Fruit fly (Drosophila melanogaster) whole organism, embryonic: ENCODE measurements around the gene Dup99B.

Experiments
- Atf6 ChIP-seq: fragments of 200-800 bp; sonication (Bioruptor generic); IDR thresholded peaks from 2 replicates; pipeline ENCODE4 v1.3.6; 2022; ENCODE audit warnings: missing biosample characterization, missing genetic modification characterization
- Awh ChIP-seq: fragments of 200-800 bp; sonication (Bioruptor generic); IDR thresholded peaks from 2 replicates; pipeline ENCODE4, ENCODE4 v1.3.6; 2022; ENCODE audit warnings: missing biosample characterization, missing genetic modification characterization
- CG10147 ChIP-seq: fragments of 200-800 bp; sonication (Bioruptor generic); optimal IDR thresholded peaks from 2 replicates; lab custom pipeline; 2019; ENCODE audit warnings: missing biosample characterization, mild to moderate bottlenecking, missing genetic modification characterization, moderate library complexity
- CG10209 ChIP-seq: fragments of 200-800 bp; sonication (Bioruptor generic); optimal IDR thresholded peaks from 3 replicates; lab custom pipeline; 2017; ENCODE audit warnings: missing biosample characterization, mild to moderate bottlenecking, missing genetic modification characterization, missing genetic modification reagents
- CG10267 ChIP-seq: fragments of 200-800 bp; sonication (Bioruptor generic); optimal IDR thresholded peaks from 2 replicates; lab custom pipeline; 2018; ENCODE audit warnings: missing biosample characterization, mild to moderate bottlenecking, missing genetic modification characterization, moderate library complexity
- CG11085 ChIP-seq: fragments of 200-800 bp; sonication (Bioruptor generic); IDR thresholded peaks from 2 replicates; pipeline ENCODE4 v1.3.6; 2022; ENCODE audit warnings: missing biosample characterization, missing genetic modification characterization
- CG11247 ChIP-seq: fragments of 200-800 bp; sonication (Bioruptor generic); IDR thresholded peaks from 2 replicates; pipeline ENCODE4 v1.3.6; 2022; ENCODE audit warnings: missing biosample characterization, missing genetic modification characterization
- CG11560 ChIP-seq: fragments of 200-800 bp; sonication (Bioruptor generic); IDR thresholded peaks from 3 replicates; pipeline ENCODE4 v1.3.6; 2022; ENCODE audit warnings: missing biosample characterization, missing genetic modification characterization
- CG11695 ChIP-seq: fragments of 200-800 bp; sonication (Bioruptor generic); IDR thresholded peaks from 3 replicates; pipeline ENCODE4 v1.3.6; 2022; ENCODE audit warnings: missing biosample characterization, missing genetic modification characterization
- CG12942 ChIP-seq: fragments of 200-800 bp; sonication (Bioruptor generic); optimal IDR thresholded peaks from 3 replicates; lab custom pipeline; 2016; ENCODE audit warnings: missing biosample characterization, missing genetic modification characterization
- CG14441 ChIP-seq: fragments of 200-800 bp; sonication (Bioruptor generic); IDR thresholded peaks from 2 replicates; pipeline ENCODE4 v1.3.6; 2022; ENCODE audit warnings: missing biosample characterization, missing genetic modification characterization
- CG1603 ChIP-seq: fragments of 200-800 bp; sonication (Bioruptor generic); optimal IDR thresholded peaks from 2 replicates; lab custom pipeline; 2019; ENCODE audit warnings: missing biosample characterization, mild to moderate bottlenecking, missing genetic modification characterization, moderate library complexity
- CG18262 ChIP-seq: fragments of 200-800 bp; optimal IDR thresholded peaks from 3 replicates; lab custom pipeline; 2019; ENCODE audit warnings: missing biosample characterization, mild to moderate bottlenecking, missing genetic modification characterization, moderate library complexity
- CG2875 ChIP-seq: fragments of 200-800 bp; sonication (Bioruptor generic); optimal IDR thresholded peaks from 2 replicates; lab custom pipeline; 2017; ENCODE audit warnings: missing biosample characterization, mild to moderate bottlenecking, missing genetic modification characterization, missing genetic modification reagents
- CG2889 ChIP-seq: fragments of 200-800 bp; sonication (Bioruptor generic); IDR thresholded peaks from 3 replicates; pipeline ENCODE4 v1.3.6; 2022; ENCODE audit warnings: missing biosample characterization, missing genetic modification characterization
- CG3726 ChIP-seq: fragments of 200-800 bp; sonication (Bioruptor generic); IDR thresholded peaks from 3 replicates; pipeline ENCODE4, ENCODE4 v1.3.6; 2022; ENCODE audit warnings: missing biosample characterization, missing genetic modification characterization
- CG43689 ChIP-seq: fragments of 200-800 bp; sonication (Bioruptor generic); IDR thresholded peaks from 2 replicates; pipeline ENCODE4 v1.3.6; 2022; ENCODE audit warnings: missing biosample characterization, missing genetic modification characterization
- CG6175 ChIP-seq: fragments of 200-800 bp; sonication (Bioruptor generic); IDR thresholded peaks from 3 replicates; pipeline ENCODE4 v1.3.6; 2022; ENCODE audit warnings: missing biosample characterization, missing genetic modification characterization
- CG7786 ChIP-seq: fragments of 200-800 bp; sonication (Bioruptor generic); optimal IDR thresholded peaks from 2 replicates; lab custom pipeline; 2016; ENCODE audit warnings: missing biosample characterization, missing genetic modification characterization
- Dek ChIP-seq: fragments of 200-800 bp; sonication (Bioruptor generic); optimal IDR thresholded peaks from 3 replicates; lab custom pipeline; 2019; ENCODE audit warnings: missing biosample characterization, mild to moderate bottlenecking, missing genetic modification characterization, moderate library complexity
- Drgx ChIP-seq: fragments of 200-800 bp; sonication (Bioruptor generic); IDR thresholded peaks from 2 replicates; pipeline ENCODE4 v1.3.6; 2022; ENCODE audit warnings: missing biosample characterization, missing genetic modification characterization
- Ets65A ChIP-seq: fragments of 200-800 bp; sonication (Bioruptor generic); peaks from one replicate; lab custom pipeline; 2016; ENCODE audit warnings: missing biosample characterization, missing genetic modification characterization
- HLH54F ChIP-seq: fragments of 200-800 bp; sonication (Bioruptor generic); optimal IDR thresholded peaks from 3 replicates; lab custom pipeline; 2016; ENCODE audit warnings: missing biosample characterization, missing genetic modification characterization
- Hr3 ChIP-seq: fragments of 200-800 bp; sonication (Bioruptor generic); optimal IDR thresholded peaks from 3 replicates; lab custom pipeline; 2016; ENCODE audit warnings: missing biosample characterization, missing genetic modification characterization
- Hr78 ChIP-seq, 2 experiments: fragments of 200-800 bp in 1 of 2; fragments of >200 bp in 1 of 2; sonication (Bioruptor generic) in 1 of 2; optimal IDR thresholded peaks; 2 replicates each; lab custom pipeline; 2017 to 2019; ENCODE audit warnings: missing biosample characterization in 2 of 2, missing genetic modification characterization in 2 of 2, mild to moderate bottlenecking in 1 of 2, moderate library complexity in 1 of 2
- Lhr ChIP-seq: fragments of 200-800 bp; sonication (Bioruptor generic); optimal IDR thresholded peaks from 3 replicates; lab custom pipeline; 2017; ENCODE audit warnings: mild to moderate bottlenecking, missing biosample characterization, missing genetic modification reagents, missing genetic modification characterization
- Mes4 ChIP-seq: fragments of 200-800 bp; sonication (Bioruptor generic); optimal IDR thresholded peaks from 2 replicates; lab custom pipeline; 2016; ENCODE audit warnings: missing biosample characterization, missing genetic modification characterization
- Opbp ChIP-seq: fragments of 200-800 bp; sonication (Bioruptor generic); IDR thresholded peaks from 3 replicates; pipeline ENCODE4 v1.3.6; 2022; ENCODE audit warnings: missing biosample characterization, missing genetic modification characterization; ENCODE audit not compliant: partially characterized antibody
- Pdp1 ChIP-seq, 2 experiments: fragments of 200-800 bp; sonication (Bioruptor generic); optimal IDR thresholded peaks; 3 replicates each; lab custom pipeline; 2016; ENCODE audit warnings: missing biosample characterization in 2 of 2, missing genetic modification characterization in 2 of 2, mild to moderate bottlenecking in 1 of 2, moderate library complexity in 1 of 2
- Sox102F ChIP-seq: fragments of 200-800 bp; sonication (Bioruptor generic); optimal IDR thresholded peaks from 2 replicates; lab custom pipeline; 2018; ENCODE audit warnings: missing biosample characterization, mild to moderate bottlenecking, missing genetic modification characterization, moderate library complexity
- ase ChIP-seq: fragments of 200-800 bp; sonication (Bioruptor generic); IDR thresholded peaks from 3 replicates; pipeline ENCODE4 v1.3.6; 2022; ENCODE audit warnings: missing biosample characterization, missing genetic modification characterization
- ash1 ChIP-seq: fragments of 200-800 bp; sonication (Bioruptor generic); optimal IDR thresholded peaks from 2 replicates; lab custom pipeline; 2018; ENCODE audit warnings: missing biosample characterization, mild to moderate bottlenecking, missing genetic modification characterization
- bowl ChIP-seq: fragments of 200-800 bp; sonication (Bioruptor generic); IDR thresholded peaks from 2 replicates; pipeline ENCODE4 v1.3.6; 2022; ENCODE audit warnings: missing biosample characterization, missing genetic modification characterization
- cas ChIP-seq: fragments of 200-800 bp; sonication (Bioruptor generic); IDR thresholded peaks from 2 replicates; pipeline ENCODE4 v1.3.6; 2022; ENCODE audit warnings: missing biosample characterization, missing genetic modification characterization
- chm ChIP-seq: fragments of 200-800 bp; sonication (Bioruptor generic); IDR thresholded peaks from 2 replicates; pipeline ENCODE4 v1.3.6; 2022; ENCODE audit warnings: missing biosample characterization, missing genetic modification characterization
- ci ChIP-seq: fragments of 200-800 bp; sonication (Bioruptor generic); IDR thresholded peaks from 3 replicates; pipeline ENCODE4 v1.3.6; 2022; ENCODE audit warnings: missing biosample characterization, missing genetic modification characterization
- croc ChIP-seq: fragments of 200-800 bp; sonication (Bioruptor generic); conservative IDR thresholded peaks from 3 replicates; pipeline ENCODE4 v1.3.6; 2022; ENCODE audit warnings: missing biosample characterization, missing genetic modification characterization
- cwo ChIP-seq: fragments of 200-800 bp; sonication (Bioruptor generic); optimal IDR thresholded peaks from 3 replicates; lab custom pipeline; 2017; ENCODE audit warnings: missing biosample characterization, missing genetic modification characterization, mild to moderate bottlenecking, moderate library complexity, missing genetic modification reagents
- dpn ChIP-seq, 2 experiments: fragments of 200-800 bp; sonication (Bioruptor generic); optimal IDR thresholded peaks; 3 replicates each; lab custom pipeline; 2016; ENCODE audit warnings: missing biosample characterization in 2 of 2, missing genetic modification characterization in 2 of 2
- en ChIP-seq: fragments of 200-800 bp; sonication (Bioruptor generic); optimal IDR thresholded peaks from 2 replicates; lab custom pipeline; 2016; ENCODE audit warnings: missing biosample characterization, missing genetic modification characterization
- eyg ChIP-seq: fragments of 200-800 bp; sonication (Bioruptor generic); optimal IDR thresholded peaks from 3 replicates; lab custom pipeline; 2016; ENCODE audit warnings: missing biosample characterization, missing genetic modification characterization
- grau ChIP-seq: fragments of 200-800 bp; optimal IDR thresholded peaks from 3 replicates; lab custom pipeline; 2019; ENCODE audit warnings: missing biosample characterization, mild to moderate bottlenecking, missing genetic modification characterization, moderate library complexity
- gro ChIP-seq: fragments of 200-800 bp; sonication (Bioruptor generic); optimal IDR thresholded peaks from 2 replicates; lab custom pipeline; 2016; ENCODE audit warnings: missing biosample characterization, missing genetic modification characterization
- h ChIP-seq: fragments of >200 bp; optimal IDR thresholded peaks from 2 replicates; lab custom pipeline; 2017
- insv ChIP-seq, 2 experiments: fragments of 200-800 bp; sonication (Bioruptor generic); optimal IDR thresholded peaks; 3 replicates each; lab custom pipeline; 2016 to 2018; ENCODE audit warnings: missing biosample characterization in 2 of 2, missing genetic modification characterization in 2 of 2
- kah ChIP-seq: fragments of 200-800 bp; sonication (Bioruptor generic); optimal IDR thresholded peaks from 2 replicates; lab custom pipeline; 2018; ENCODE audit warnings: missing biosample characterization, mild to moderate bottlenecking, missing genetic modification characterization
- run ChIP-seq: fragments of 200-800 bp; sonication (Bioruptor generic); optimal IDR thresholded peaks from 3 replicates; lab custom pipeline; 2018; ENCODE audit warnings: missing biosample characterization, mild to moderate bottlenecking, missing genetic modification characterization
- schlank ChIP-seq: fragments of 200-800 bp; sonication (Bioruptor generic); optimal IDR thresholded peaks from 2 replicates; lab custom pipeline; 2018; ENCODE audit warnings: missing biosample characterization, mild to moderate bottlenecking, missing genetic modification characterization
- sens-2 ChIP-seq: fragments of 200-800 bp; sonication (Bioruptor generic); IDR thresholded peaks from 2 replicates; pipeline ENCODE4 v1.3.6; 2022; ENCODE audit warnings: missing biosample characterization, missing genetic modification characterization
- toy ChIP-seq: fragments of 200-800 bp; sonication (Bioruptor generic); IDR thresholded peaks from 2 replicates; pipeline ENCODE4 v1.3.6; 2022; ENCODE audit warnings: missing biosample characterization, missing genetic modification characterization
- vvl ChIP-seq: fragments of 200-800 bp; sonication (Bioruptor generic); IDR thresholded peaks from 2 replicates; pipeline ENCODE4 v1.3.6; 2022; ENCODE audit warnings: missing biosample characterization, missing genetic modification characterization
- wdn ChIP-seq: fragments of 200-800 bp; sonication (Bioruptor generic); IDR thresholded peaks from 2 replicates; pipeline ENCODE4 v1.3.6; 2022; ENCODE audit warnings: missing biosample characterization, missing genetic modification characterization

Gene Dup99B

dm6 chr3R:29699220-29699619, 16.0 kb downstream of the Dup99B start (continued):
- TF ChIP-seq wdn (GFP tag; lab: Robert Waterston, UW) (no peak), ase (GFP tag; lab: Robert Waterston, UW) (0 out of 3 replicates have a peak, but pooled peaks have one; percentile 19), sens-2 (GFP tag; lab: Robert Waterston, UW) (peak; percentile 62; the same call in 1 of the 2 replicates), Atf6 (GFP tag; lab: Robert Waterston, UW) (no peak), Mes4 (GFP tag; lab: Kevin White, UChicago) (no peak), Sox102F (GFP tag; lab: Kevin White, UChicago) (peak; percentile 34), chm (GFP tag; lab: Robert Waterston, UW) (0 out of 2 replicates have a peak, but pooled peaks have one; percentile 29), CG10209 (GFP tag; lab: Kevin White, UChicago) (no peak), cwo (GFP tag; lab: Kevin White, UChicago) (no peak), CG2875 (GFP tag; lab: Kevin White, UChicago) (peak; percentile 28), insv (GFP tag; optimal IDR thresholded peaks at IDR 0.05; lab: Kevin White, UChicago) (no peak), CG2889 (no peak), toy (GFP tag; lab: Robert Waterston, UW) (no peak), Hr3 (GFP tag; lab: Kevin White, UChicago) (no peak), CG6175 (GFP tag; lab: Robert Waterston, UW) (no peak), Opbp (no peak), CG1603 (tag; lab: Kevin White, UChicago) (peak; percentile 74), CG7786 (GFP tag; lab: Kevin White, UChicago) (no peak), ci (peak; percentile 48; the same call in 1 of the 3 replicates), grau (tag; lab: Kevin White, UChicago) (no peak), Awh (GFP tag; lab: Robert Waterston, UW) (peak; percentile 65; the same call in 1 of the 2 replicates), eyg (peak; percentile 10), CG3726 (0 out of 3 replicates have a peak, but pooled peaks have one; percentile 49), Lhr (GFP tag; lab: Kevin White, UChicago) (no peak), kah (GFP tag; lab: Kevin White, UChicago) (no peak), CG43689 (no peak), Hr78 (GFP tag; optimal IDR thresholded peaks at IDR 0.05; lab: Kevin White, UChicago) (peak in 1 of 2 experiments; percentile 41), h (no peak), Drgx (GFP tag; lab: Robert Waterston, UW) (peak; percentile 26; the same call in 1 of the 2 replicates), CG11695 (GFP tag; lab: Robert Waterston, UW) (peak; percentile 61; the same call in 2 of the 3 replicates), schlank (no peak), gro (GFP tag; lab: Kevin White, UChicago) (no peak), dpn (GFP tag; optimal IDR thresholded peaks at IDR 0.05; lab: Kevin White, UChicago) (peak in 1 of 2 experiments; percentile 28), Ets65A (GFP tag; lab: Kevin White, UChicago) (no peak), CG11085 (GFP tag; lab: Robert Waterston, UW) (no peak), CG12942 (GFP tag; lab: Kevin White, UChicago) (no peak), croc (GFP tag; lab: Robert Waterston, UW) (peak; percentile 47; the same call in 2 of the 3 replicates), HLH54F (GFP tag; lab: Kevin White, UChicago) (no peak), cas (no peak), bowl (GFP tag; lab: Robert Waterston, UW) (no peak), Dek (tag; lab: Kevin White, UChicago) (no peak), run (tag; lab: Kevin White, UChicago) (no peak), CG11560 (tag; lab: Robert Waterston, UW) (no peak), vvl (GFP tag; lab: Robert Waterston, UW) (peak; percentile 86), en (GFP tag; lab: Kevin White, UChicago) (no peak), CG18262 (tag; lab: Kevin White, UChicago) (peak; percentile 74), ash1 (GFP tag; lab: Kevin White, UChicago) (no peak), CG10147 (no peak), CG10267 (tag; lab: Kevin White, UChicago) (no peak), CG11247 (0 out of 2 replicates have a peak, but pooled peaks have one; percentile 6), CG14441 (GFP tag; lab: Robert Waterston, UW) (peak; percentile 55), Pdp1 (GFP tag; optimal IDR thresholded peaks at IDR 0.05; lab: Kevin White, UChicago) (peak in 1 of 2 experiments; percentile 44)
